Fruit fly (Drosophila melanogaster) S2 (cell line): ENCODE results near the gene regucalcin.

Experiments
- CG8478 ChIP-seq: fragments of >200 bp; optimal IDR thresholded peaks from 2 replicates; lab custom pipeline; 2018
- CTCF ChIP-seq, 2 experiments: fragments of >200 bp; optimal IDR thresholded peaks; 2 replicates each; lab custom pipeline; 2018

regucalcin gene

dm6 chrX:12012149-12013097 lies at the start of gene regucalcin, which contains the start of gene CG1492:
Gene regucalcin, plus strand, starts transcription at chrX:12012377.
Gene CG1492, minus strand, starts transcription at chrX:12012211.
- TF ChIP-seq CTCF (optimal IDR thresholded peaks at IDR 0.05; lab: Kevin White, UChicago) (peak; percentile 50 to 54), CG8478 (lab: Kevin White, UChicago) (no peak)

DNA sequence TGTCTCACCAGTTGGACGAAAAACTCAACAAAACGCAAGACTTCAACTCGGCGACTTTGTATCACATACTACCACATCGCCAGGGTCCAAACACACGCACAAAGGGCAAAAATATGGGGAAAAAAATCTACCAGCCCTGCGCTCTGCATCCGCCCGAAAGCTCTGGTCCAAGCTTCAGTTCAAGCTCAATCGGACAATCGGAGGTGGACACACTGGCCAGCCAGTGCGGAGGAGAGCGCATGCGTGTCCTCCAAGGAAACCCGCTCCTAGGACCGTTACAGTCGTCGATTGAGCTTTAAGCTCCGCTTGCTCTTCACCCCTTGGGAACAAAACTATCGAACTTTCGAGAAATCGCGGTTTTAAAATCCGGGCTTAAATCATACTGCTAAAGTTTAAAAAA lies 28.3 kb upstream of the regucalcin start:
- TF ChIP-seq CG8478 (lab: Kevin White, UChicago) = no peak
- TF ChIP-seq CTCF (optimal IDR thresholded peaks at IDR 0.05; lab: Kevin White, UChicago) = no peak

- TF ChIP-seq CTCF (optimal IDR thresholded peaks at IDR 0.05; lab: Kevin White, UChicago) = no peak
- TF ChIP-seq CG8478 (lab: Kevin White, UChicago) = no peak
Measured at dm6 chrX:11984987-11985386, 27.2 kb upstream of the regucalcin start, which contains the start of gene cac. Gene cac, minus strand, starts transcription at chrX:11985087.

DNA sequence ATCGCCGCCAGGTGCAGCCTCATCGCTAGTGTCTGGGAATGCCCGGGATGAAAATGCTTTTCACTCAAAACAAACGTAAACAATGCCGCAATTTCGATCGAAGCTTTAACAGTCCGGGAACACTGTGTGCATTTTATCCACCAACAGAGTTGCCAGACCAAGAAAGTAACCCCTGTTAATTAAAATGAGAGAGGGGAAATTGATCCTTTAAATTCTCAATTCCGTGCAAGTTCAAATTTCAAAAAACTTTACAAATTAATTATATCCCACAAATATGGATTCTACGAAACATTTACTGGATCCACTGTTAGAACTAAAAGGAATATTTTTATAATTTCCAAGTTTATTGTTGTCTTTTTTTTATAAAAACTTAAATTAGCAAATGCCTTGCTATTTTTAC lies 24.5 kb upstream of the regucalcin start, which contains the start of gene gd:
TSS of gene gd (minus strand) at position 101 of the 400 bp plus-strand sequence.
- TF ChIP-seq CTCF (optimal IDR thresholded peaks at IDR 0.05; lab: Kevin White, UChicago) = no peak
- no peak for TF ChIP-seq CG8478 (lab: Kevin White, UChicago)

- no peak for TF ChIP-seq CTCF (optimal IDR thresholded peaks at IDR 0.05; lab: Kevin White, UChicago)
- TF ChIP-seq CG8478 (lab: Kevin White, UChicago) = no peak
Measured at dm6 chrX:11988912-11989311, 23.3 kb upstream of the regucalcin start, which contains the start of gene tsg. Gene tsg, minus strand, starts transcription at chrX:11988948.

dm6 chrX:11992668-11993067 lies 19.5 kb upstream of the regucalcin start, which contains the start of gene CG18130:
Gene CG18130, minus strand, starts transcription at chrX:11992768.
- TF ChIP-seq CG8478 (lab: Kevin White, UChicago) (no peak), CTCF (optimal IDR thresholded peaks at IDR 0.05; lab: Kevin White, UChicago) (no peak)

- no peak for TF ChIP-seq CTCF (optimal IDR thresholded peaks at IDR 0.05; lab: Kevin White, UChicago)
- TF ChIP-seq CG8478 (lab: Kevin White, UChicago) = no peak
Measured at dm6 chrX:11993279-11993678, 18.9 kb upstream of the regucalcin start.

DNA sequence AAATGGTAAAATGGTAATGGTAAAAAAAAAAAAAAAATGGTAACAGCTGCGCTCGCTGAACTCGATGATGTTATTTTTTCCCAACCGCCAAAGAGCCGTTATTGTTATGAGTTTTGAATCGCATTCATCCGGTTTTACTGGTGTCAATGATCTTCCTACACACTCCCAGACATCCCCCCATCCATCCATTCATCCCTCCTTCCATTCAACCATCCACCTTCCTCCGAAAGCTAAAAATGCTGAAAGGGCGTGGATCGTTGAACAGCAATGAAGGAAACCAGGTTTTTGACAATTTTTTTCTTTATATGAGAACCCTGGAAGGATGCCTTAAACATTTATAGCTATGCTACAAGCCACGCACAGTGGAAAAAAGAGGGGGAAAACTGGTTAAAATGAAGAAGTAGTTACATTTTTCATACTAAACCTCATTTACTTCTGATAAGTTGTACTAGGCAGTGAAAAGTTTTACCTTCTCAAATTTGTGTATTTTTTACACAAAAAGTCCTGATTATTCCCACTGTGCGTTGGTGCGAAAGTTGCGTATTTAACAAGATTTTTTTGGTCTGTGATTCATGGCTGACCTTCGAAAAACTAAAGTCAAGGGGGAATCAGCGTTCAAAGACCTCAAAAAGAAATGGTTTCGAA lies 12.1 kb upstream of the regucalcin start:
- TF ChIP-seq CTCF (optimal IDR thresholded peaks at IDR 0.05; lab: Kevin White, UChicago) (no peak), CG8478 (lab: Kevin White, UChicago) (no peak)

- TF ChIP-seq CG8478 (lab: Kevin White, UChicago) (no peak), CTCF (optimal IDR thresholded peaks at IDR 0.05; lab: Kevin White, UChicago) (no peak)
Measured at dm6 chrX:12001005-12001404, 11.2 kb upstream of the regucalcin start.

dm6 chrX:12003437-12004394 lies 8.5 kb upstream of the regucalcin start, which contains the start of gene fw:
Gene fw, minus strand, starts transcription at chrX:12003914.
- TF ChIP-seq CTCF (optimal IDR thresholded peaks at IDR 0.05; lab: Kevin White, UChicago) = no peak
- no peak for TF ChIP-seq CG8478 (lab: Kevin White, UChicago)

DNA sequence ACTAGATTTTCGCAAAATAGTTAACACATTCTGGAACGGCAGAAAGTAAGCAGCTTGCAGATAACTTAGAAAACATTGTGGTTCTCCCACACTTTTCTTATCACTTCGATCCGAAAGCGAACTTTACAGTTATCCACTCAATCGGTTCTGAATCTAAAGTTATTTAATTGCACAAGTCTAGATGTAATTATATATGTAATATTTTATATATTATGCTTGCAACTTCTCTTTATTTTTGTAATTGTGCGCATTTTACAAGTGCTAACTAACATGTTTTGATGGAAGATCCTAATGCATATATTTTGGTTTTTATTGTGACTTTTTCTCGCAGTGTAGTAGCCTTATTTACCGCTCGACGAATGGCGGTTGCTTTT lies 7.8 kb upstream of the regucalcin start:
- TF ChIP-seq CG8478 (lab: Kevin White, UChicago) (no peak), CTCF (optimal IDR thresholded peaks at IDR 0.05; lab: Kevin White, UChicago) (no peak)

DNA sequence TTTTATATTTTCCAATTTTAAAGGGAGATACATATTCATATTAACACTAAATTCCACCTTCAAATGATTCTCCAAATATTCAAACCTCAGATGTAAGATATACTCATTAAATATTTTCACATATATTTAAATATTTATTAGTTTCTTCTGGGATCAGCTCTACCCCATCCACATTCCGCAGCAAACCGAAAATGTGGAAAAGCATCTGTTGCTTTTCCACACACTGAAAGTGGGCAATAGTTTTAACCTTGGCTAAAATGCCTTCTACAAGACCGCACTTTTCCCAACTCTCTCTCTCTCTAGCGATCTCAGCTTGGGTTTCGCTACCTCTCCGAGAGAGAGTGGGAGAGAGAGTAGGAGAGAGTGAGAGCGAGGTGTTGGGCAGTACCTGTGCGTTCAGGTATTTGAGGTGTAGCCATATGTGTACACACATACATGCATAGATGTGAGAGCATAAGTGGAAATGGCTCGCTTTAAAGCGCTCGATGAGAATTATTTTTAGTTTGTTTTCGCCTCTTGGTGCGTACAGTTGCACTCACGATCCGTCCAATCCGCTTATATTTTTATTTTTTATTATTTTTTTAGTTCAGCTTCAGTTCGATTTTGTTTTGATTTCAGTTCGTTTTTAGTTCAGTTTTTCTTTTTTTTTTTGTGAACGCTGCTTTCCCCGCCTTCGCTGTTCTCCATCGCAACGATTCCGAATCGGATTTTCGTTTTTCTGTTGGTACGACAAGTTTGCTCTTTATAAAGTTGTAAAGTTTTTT lies 5.3 kb upstream of the regucalcin start, which contains the start of gene CG1806:
TSS of gene CG1806 (plus strand) at position 499 of the 764 bp plus-strand sequence.
- TF ChIP-seq CTCF (optimal IDR thresholded peaks at IDR 0.05; lab: Kevin White, UChicago) (no peak), CG8478 (lab: Kevin White, UChicago) (no peak)

DNA sequence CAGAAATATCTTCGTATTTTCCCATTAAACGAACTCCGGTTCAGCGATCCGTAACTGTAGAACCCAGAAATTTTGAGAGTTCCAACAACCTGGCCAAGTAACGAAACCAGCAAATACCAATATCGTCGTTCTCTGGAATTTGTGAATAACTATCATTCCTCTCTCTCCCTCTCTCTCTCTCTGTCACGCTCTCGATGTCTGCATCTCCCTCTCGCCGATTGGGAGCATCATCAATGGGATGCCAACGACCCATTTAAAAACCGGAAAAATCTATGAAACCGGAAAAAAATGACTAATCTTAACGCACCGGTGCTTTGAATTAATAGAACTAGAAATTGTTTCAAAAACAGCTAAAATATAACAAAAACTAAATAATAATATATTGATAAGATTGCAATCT lies 4.6 kb upstream of the regucalcin start:
- TF ChIP-seq CTCF (optimal IDR thresholded peaks at IDR 0.05; lab: Kevin White, UChicago) (no peak), CG8478 (lab: Kevin White, UChicago) (no peak)
